Worm (Caenorhabditis elegans): Measurements from ENCODE around the gene C50C3.1.

Gene C50C3.1

DNA sequence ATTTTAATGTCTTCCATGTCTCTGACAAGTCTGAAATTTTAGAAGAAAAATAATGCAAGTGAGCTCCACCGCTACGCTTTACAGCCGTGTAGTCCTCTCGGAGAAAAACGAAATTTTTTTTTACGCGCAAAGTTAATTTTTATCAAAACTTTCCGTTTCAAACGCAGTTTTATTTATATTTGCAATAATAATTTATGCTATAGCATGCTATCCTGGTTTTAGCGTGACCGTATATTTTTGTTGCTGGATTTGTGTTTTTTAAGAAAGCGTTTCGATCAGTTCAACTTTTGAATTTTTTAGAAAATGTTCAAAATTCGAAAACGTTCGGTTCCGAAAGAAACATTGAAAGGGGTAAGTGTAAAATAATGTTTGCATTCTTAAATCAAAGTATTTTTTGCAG is at the start of gene C50C3.1:
TSS of gene C50C3.1 (plus strand) at position 301 of the 400 bp plus-strand sequence.
- no peak for TF ChIP-seq peb-1 (tag; optimal IDR thresholded peaks at IDR 0.05)
- TF ChIP-seq ceh-82 (tag; optimal IDR thresholded peaks at IDR 0.05): no peak
- TF ChIP-seq alr-1 (tag; optimal IDR thresholded peaks at IDR 0.05): no peak
- no peak for TF ChIP-seq crh-2 (tag; optimal IDR thresholded peaks at IDR 0.05)
- no peak for TF ChIP-seq elt-3 (tag; optimal IDR thresholded peaks at IDR 0.05)
- TF ChIP-seq fos-1 (tag; optimal IDR thresholded peaks at IDR 0.05): no peak
- no peak for TF ChIP-seq ztf-4 (tag; optimal IDR thresholded peaks at IDR 0.05)
- no peak for TF ChIP-seq ztf-11 (tag; optimal IDR thresholded peaks at IDR 0.05)
- TF ChIP-seq nhr-25 (tag; optimal IDR thresholded peaks at IDR 0.05): no peak
- no peak for TF ChIP-seq nhr-6 (tag; optimal IDR thresholded peaks at IDR 0.05)
- no peak for TF ChIP-seq mab-5 (tag; optimal IDR thresholded peaks at IDR 0.05)
- no peak for TF ChIP-seq nhr-23 (tag; optimal IDR thresholded peaks at IDR 0.05)
- TF ChIP-seq elt-1 (tag; optimal IDR thresholded peaks at IDR 0.05): no peak
- no peak for TF ChIP-seq lin-13 (GFP tag; optimal IDR thresholded peaks at IDR 0.05)
- no peak for TF ChIP-seq mbf-1 (tag; optimal IDR thresholded peaks at IDR 0.05)

DNA sequence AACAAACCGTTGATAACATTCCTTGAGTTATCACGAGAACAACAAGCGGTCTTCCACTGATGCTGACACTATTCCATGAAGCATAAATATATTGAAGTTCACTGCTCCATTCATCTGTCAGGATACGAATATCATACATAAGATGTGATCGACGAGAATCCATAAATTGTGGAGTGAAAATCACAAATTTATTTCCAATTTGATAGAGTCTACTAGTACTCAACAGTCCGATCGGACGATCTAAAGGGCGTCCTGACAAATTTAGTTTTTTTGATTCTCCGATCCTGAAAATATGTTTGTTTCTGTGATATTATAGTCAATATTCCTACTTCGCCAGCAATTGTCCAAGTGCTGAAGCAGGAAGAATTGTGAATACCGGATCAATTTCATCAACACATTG is 49.6 kb upstream of the C50C3.1 start:
- TF ChIP-seq nhr-11 (tag; optimal IDR thresholded peaks at IDR 0.05): no peak
- TF ChIP-seq lin-39 (tag; optimal IDR thresholded peaks at IDR 0.05): no peak
- no peak for TF ChIP-seq nhr-6 (tag; optimal IDR thresholded peaks at IDR 0.05)
- TF ChIP-seq unc-55 (GFP tag; optimal IDR thresholded peaks at IDR 0.05): no peak

DNA sequence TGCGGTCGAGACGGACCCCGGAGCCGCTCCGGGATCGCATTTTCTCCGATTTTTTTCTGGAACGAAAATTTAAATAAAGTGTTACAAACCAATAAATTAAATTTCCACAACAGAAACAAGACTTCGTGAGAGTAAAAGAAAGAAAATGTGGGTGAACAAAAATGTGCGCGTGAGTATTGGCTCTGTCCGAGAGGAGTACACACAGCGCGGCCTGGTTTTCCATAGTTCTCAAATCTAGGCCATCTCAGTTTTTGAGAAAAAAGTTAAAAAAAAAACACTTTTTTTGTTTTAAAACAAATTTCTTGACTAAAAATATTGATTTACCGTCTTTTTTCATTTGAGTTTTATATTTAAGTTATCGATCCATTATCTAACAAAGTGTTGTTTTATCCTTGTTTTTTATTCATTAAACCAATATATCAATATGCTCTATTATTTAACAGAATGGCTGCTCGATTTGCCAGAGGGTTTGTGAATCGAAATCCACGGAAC is 47.2 kb upstream of the C50C3.1 start, which contains the start of the genes C14B9.8 and mrpl-18:
TSS of gene C14B9.8 (minus strand) at position 56 of the 492 bp plus-strand sequence.
TSS of gene mrpl-18 (plus strand) at position 442 of the 492 bp plus-strand sequence.
- TF ChIP-seq lin-13 (GFP tag; optimal IDR thresholded peaks at IDR 0.05) (peak; percentile 50), sma-3 (GFP tag; optimal IDR thresholded peaks at IDR 0.05) (peak; percentile 64), gmeb-1 (tag; optimal IDR thresholded peaks at IDR 0.05) (peak; percentile 75), lin-11 (tag; optimal IDR thresholded peaks at IDR 0.05) (no peak), peb-1 (tag; optimal IDR thresholded peaks at IDR 0.05) (no peak), unc-55 (GFP tag; optimal IDR thresholded peaks at IDR 0.05) (peak; percentile 71), fos-1 (tag; optimal IDR thresholded peaks at IDR 0.05) (peak; percentile 14), C34F6.9 (tag; optimal IDR thresholded peaks at IDR 0.05) (peak; percentile 69), sma-9 (GFP tag; optimal IDR thresholded peaks at IDR 0.05) (peak; percentile 72), sma-9 (tag; optimal IDR thresholded peaks at IDR 0.05) (no peak), nhr-21 (tag; optimal IDR thresholded peaks at IDR 0.05) (peak; percentile 15), F13H6.1 (tag; optimal IDR thresholded peaks at IDR 0.05) (peak; percentile 54), lsy-2 (tag; optimal IDR thresholded peaks at IDR 0.05) (peak; percentile 61 to 87), mbf-1 (tag; optimal IDR thresholded peaks at IDR 0.05) (no peak), crh-2 (tag; optimal IDR thresholded peaks at IDR 0.05) (peak; percentile 47), nhr-25 (tag; optimal IDR thresholded peaks at IDR 0.05) (no peak)

DNA sequence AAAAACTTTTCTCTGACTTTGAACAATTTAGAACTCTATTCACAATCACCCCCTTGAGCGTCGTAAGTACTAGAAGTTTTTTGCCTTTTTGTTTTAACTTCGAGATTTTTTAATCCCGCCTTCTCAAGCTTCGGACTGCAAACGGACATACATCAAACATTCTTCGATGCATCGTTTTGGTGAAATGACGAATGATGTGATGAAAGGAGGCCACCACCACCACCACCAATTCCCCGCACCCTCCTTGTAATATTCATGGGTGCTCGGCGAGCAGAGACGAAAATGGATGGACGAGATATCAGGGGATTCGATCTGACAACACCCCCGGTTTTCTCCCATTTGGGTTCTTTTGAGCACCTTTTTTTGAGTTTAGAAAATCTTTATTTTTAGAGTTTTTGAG is 45.8 kb upstream of the C50C3.1 start:
- TF ChIP-seq lin-39 (tag; optimal IDR thresholded peaks at IDR 0.05): no peak
- peak; percentile 46 for TF ChIP-seq unc-55 (GFP tag; optimal IDR thresholded peaks at IDR 0.05)

DNA sequence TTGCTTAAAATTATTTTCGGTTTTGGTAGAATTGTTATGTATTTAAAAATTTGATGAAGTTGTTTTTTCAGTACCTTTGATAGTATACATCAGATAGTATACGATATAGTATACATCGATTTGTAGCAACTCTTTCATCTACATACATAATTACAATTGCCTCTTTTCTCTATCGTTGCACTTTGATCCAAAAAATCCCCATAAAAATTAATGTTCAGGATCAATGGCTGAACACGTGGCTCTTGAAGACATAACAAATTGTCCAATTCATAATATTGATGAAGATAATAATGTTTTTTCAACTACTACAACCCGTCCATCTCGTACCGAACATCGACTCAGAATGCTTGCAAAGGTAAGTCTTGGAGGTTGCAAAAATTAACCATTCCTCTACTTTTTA is 43.0 kb upstream of the C50C3.1 start, which contains the start of gene D2007.2:
TSS of gene D2007.2 (plus strand) at position 213 of the 400 bp plus-strand sequence.
- no peak for TF ChIP-seq zag-1 (tag; optimal IDR thresholded peaks at IDR 0.05)
- TF ChIP-seq R02D3.7 (tag; optimal IDR thresholded peaks at IDR 0.05): no peak
- TF ChIP-seq ceh-82 (tag; optimal IDR thresholded peaks at IDR 0.05): no peak
- no peak for TF ChIP-seq lin-39 (tag; optimal IDR thresholded peaks at IDR 0.05)
- TF ChIP-seq elt-3 (tag; optimal IDR thresholded peaks at IDR 0.05): no peak
- no peak for TF ChIP-seq ztf-11 (tag; optimal IDR thresholded peaks at IDR 0.05)
- no peak for TF ChIP-seq nhr-21 (tag; optimal IDR thresholded peaks at IDR 0.05)
- TF ChIP-seq elt-1 (tag; optimal IDR thresholded peaks at IDR 0.05): no peak
- TF ChIP-seq nhr-25 (tag; optimal IDR thresholded peaks at IDR 0.05): no peak
- no peak for TF ChIP-seq gmeb-1 (tag; optimal IDR thresholded peaks at IDR 0.05)
- no peak for TF ChIP-seq unc-55 (GFP tag; optimal IDR thresholded peaks at IDR 0.05)
- no peak for TF ChIP-seq blmp-1 (tag; optimal IDR thresholded peaks at IDR 0.05; ENCODE audit: insufficient read depth)
- no peak for TF ChIP-seq mab-5 (tag; optimal IDR thresholded peaks at IDR 0.05)
- no peak for TF ChIP-seq unc-39 (tag; optimal IDR thresholded peaks at IDR 0.05)

DNA sequence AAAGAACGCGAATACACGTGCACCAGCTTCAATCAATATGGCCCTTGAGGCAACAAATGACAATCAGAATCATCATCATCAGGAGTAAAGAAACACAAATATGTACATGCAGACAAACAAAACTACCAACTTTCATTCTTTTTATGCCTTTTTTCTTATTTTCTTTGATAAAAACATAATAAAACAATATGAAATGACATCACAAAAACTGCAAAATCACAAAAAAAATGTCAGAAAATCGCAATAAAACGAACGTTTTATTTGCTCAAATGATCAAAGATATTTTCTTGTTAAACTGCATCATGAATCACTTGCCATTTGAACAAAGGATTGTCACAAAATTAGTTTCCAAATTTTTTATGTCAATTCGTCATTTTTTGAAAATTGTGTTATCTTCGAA is 37.4 kb upstream of the C50C3.1 start:
- no peak for TF ChIP-seq sem-4 (tag; optimal IDR thresholded peaks at IDR 0.05)
- no peak for TF ChIP-seq nhr-10 (tag; optimal IDR thresholded peaks at IDR 0.05)
- no peak for TF ChIP-seq dmd-4 (tag; optimal IDR thresholded peaks at IDR 0.05)
- peak; percentile 16 for TF ChIP-seq fos-1 (tag; optimal IDR thresholded peaks at IDR 0.05)
